Worm (Caenorhabditis elegans) whole organism, mixed stage, embryonic: ENCODE results near the gene C04E12.2.
"Not testable (repeated sequence)": the region's sequence is repeated elsewhere in the genome, so short reads cannot be mapped to it uniquely, and the experiment has no call there.

Experiments
- M03D4.4 ChIP-seq: sonication (generic microtip); optimal IDR thresholded peaks from 2 replicates; lab custom pipeline; 2017; ENCODE audit warnings: mild to moderate bottlenecking, missing genetic modification characterization, missing compliant biosample characterization
- bed-3 ChIP-seq: fragments of 200-800 bp; sonication (Bioruptor generic); optimal IDR thresholded peaks from 3 replicates; lab custom pipeline; 2018; ENCODE audit warnings: mild to moderate bottlenecking, missing genetic modification characterization, moderate library complexity, missing compliant biosample characterization
- blmp-1 ChIP-seq: fragments of 150-350 bp; optimal IDR thresholded peaks from 2 replicates; lab custom pipeline; 2014; ENCODE audit warnings: missing biosample characterization, missing genetic modification characterization
- ceh-39 ChIP-seq: fragments of 150-350 bp; optimal IDR thresholded peaks from 2 replicates; lab custom pipeline; 2014; ENCODE audit warnings: missing biosample characterization, missing genetic modification characterization
- ceh-43 ChIP-seq: fragments of 200-800 bp; sonication (Bioruptor generic); optimal IDR thresholded peaks from 2 replicates; lab custom pipeline; 2018; ENCODE audit warnings: mild to moderate bottlenecking, missing genetic modification characterization, moderate library complexity, missing compliant biosample characterization
- ceh-83 ChIP-seq: fragments of 200-800 bp; sonication (Bioruptor generic); optimal IDR thresholded peaks from 2 replicates; lab custom pipeline; 2018; ENCODE audit warnings: mild to moderate bottlenecking, missing genetic modification characterization, missing compliant biosample characterization
- ces-1 ChIP-seq: fragments of 150-350 bp; optimal IDR thresholded peaks from 2 replicates; lab custom pipeline; 2014; ENCODE audit warnings: missing biosample characterization, missing genetic modification reagents, missing genetic modification characterization
- cnd-1 ChIP-seq: fragments of 200-800 bp; sonication (Bioruptor generic); optimal IDR thresholded peaks from 2 replicates; lab custom pipeline; 2018; ENCODE audit warnings: mild to moderate bottlenecking, missing genetic modification characterization, missing compliant biosample characterization
- drap-1 ChIP-seq: fragments of 200-800 bp; sonication (Bioruptor generic); optimal IDR thresholded peaks from 3 replicates; lab custom pipeline; 2018; ENCODE audit warnings: mild to moderate bottlenecking, missing genetic modification characterization, missing compliant biosample characterization
- elt-3 ChIP-seq: fragments of 150-350 bp; optimal IDR thresholded peaks from 2 replicates; lab custom pipeline; 2014; ENCODE audit warnings: missing biosample characterization, missing genetic modification characterization
- flh-1 ChIP-seq: fragments of 200-800 bp; sonication (Bioruptor generic); optimal IDR thresholded peaks from 2 replicates; lab custom pipeline; 2018; ENCODE audit warnings: mild to moderate bottlenecking, missing genetic modification characterization, moderate library complexity, missing compliant biosample characterization
- ham-2 ChIP-seq: fragments of 200-800 bp; sonication (Bioruptor generic); optimal IDR thresholded peaks from 2 replicates; lab custom pipeline; 2018; ENCODE audit warnings: mild to moderate bottlenecking, missing genetic modification characterization, missing compliant biosample characterization
- hlh-1 ChIP-seq: fragments of 150-350 bp; optimal IDR thresholded peaks from 2 replicates; lab custom pipeline; 2014; ENCODE audit warnings: missing biosample characterization, missing genetic modification reagents, missing genetic modification characterization
- lin-13 ChIP-seq: fragments of 150-350 bp; optimal IDR thresholded peaks from 2 replicates; lab custom pipeline; 2014; ENCODE audit warnings: missing biosample characterization, missing genetic modification characterization
- lin-32 ChIP-seq: fragments of 200-800 bp; sonication (Bioruptor generic); optimal IDR thresholded peaks from 2 replicates; lab custom pipeline; 2018; ENCODE audit warnings: mild to moderate bottlenecking, missing genetic modification characterization, missing compliant biosample characterization
- lsy-2 ChIP-seq: fragments of 150-350 bp; optimal IDR thresholded peaks from 2 replicates; lab custom pipeline; 2014; ENCODE audit warnings: missing biosample characterization, missing genetic modification characterization
- mab-5 ChIP-seq: fragments of 150-350 bp; optimal IDR thresholded peaks from 2 replicates; lab custom pipeline; 2014; ENCODE audit warnings: missing biosample characterization, missing genetic modification characterization
- mep-1 ChIP-seq: fragments of 150-350 bp; optimal IDR thresholded peaks from 2 replicates; lab custom pipeline; 2017; ENCODE audit warnings: missing biosample characterization, missing genetic modification reagents, missing genetic modification characterization, inconsistent platforms
- mls-2 ChIP-seq: sonication (generic microtip); optimal IDR thresholded peaks from 2 replicates; lab custom pipeline; 2016; ENCODE audit warnings: mild to moderate bottlenecking, missing genetic modification characterization, moderate library complexity, missing compliant biosample characterization
- nhr-12 ChIP-seq: fragments of 150-350 bp; optimal IDR thresholded peaks from 2 replicates; lab custom pipeline; 2014; ENCODE audit warnings: missing biosample characterization, missing genetic modification characterization
- nhr-2 ChIP-seq: fragments of 150-350 bp; optimal IDR thresholded peaks from 2 replicates; lab custom pipeline; 2014; ENCODE audit warnings: missing biosample characterization, missing genetic modification characterization
- nhr-237 ChIP-seq: fragments of 150-350 bp; optimal IDR thresholded peaks from 2 replicates; lab custom pipeline; 2014; ENCODE audit warnings: missing biosample characterization, missing genetic modification characterization
- nhr-76 ChIP-seq: sonication (generic microtip); optimal IDR thresholded peaks from 2 replicates; lab custom pipeline; 2017; ENCODE audit warnings: missing biosample characterization, missing genetic modification characterization
- sem-2 ChIP-seq: fragments of 200-800 bp; sonication (Bioruptor generic); optimal IDR thresholded peaks from 2 replicates; lab custom pipeline; 2018; ENCODE audit warnings: mild to moderate bottlenecking, missing genetic modification characterization, missing compliant biosample characterization
- snpc-4 ChIP-seq: fragments of 150-350 bp; optimal IDR thresholded peaks from 2 replicates; lab custom pipeline; 2014; ENCODE audit warnings: missing biosample characterization, missing genetic modification characterization
- sptf-1 ChIP-seq: sonication (generic microtip); optimal IDR thresholded peaks from 2 replicates; lab custom pipeline; 2017; ENCODE audit warnings: mild to moderate bottlenecking, missing genetic modification characterization, moderate library complexity, missing compliant biosample characterization
- unc-120 ChIP-seq: sonication (generic microtip); optimal IDR thresholded peaks from 2 replicates; lab custom pipeline; 2017; ENCODE audit warnings: missing genetic modification characterization, missing compliant biosample characterization; ENCODE audit not compliant: poor library complexity, severe bottlenecking
- unc-39 ChIP-seq: fragments of 150-350 bp; optimal IDR thresholded peaks from 2 replicates; lab custom pipeline; 2014; ENCODE audit warnings: missing biosample characterization, missing genetic modification characterization
- unc-62 ChIP-seq: fragments of 150-350 bp; optimal IDR thresholded peaks from 2 replicates; lab custom pipeline; 2014; ENCODE audit warnings: missing biosample characterization, missing genetic modification reagents, missing genetic modification characterization
- zip-8 ChIP-seq: fragments of 150-350 bp; optimal IDR thresholded peaks from 2 replicates; lab custom pipeline; 2014; ENCODE audit warnings: missing biosample characterization, missing genetic modification characterization
- ztf-11 ChIP-seq: fragments of 150-350 bp; optimal IDR thresholded peaks from 2 replicates; lab custom pipeline; 2014; ENCODE audit warnings: missing biosample characterization, missing genetic modification characterization

Gene C04E12.2

ce11 chrV:3367773-3368172 is at the start of gene C04E12.2:
C04E12.2 (plus strand) TSS chrV:3368073.
- not testable (repeated sequence) for TF ChIP-seq unc-120; snpc-4 (tag; lab: Kevin White, UChicago); mls-2 (tag; lab: Kevin White, UChicago)

- TF ChIP-seq cnd-1 (tag; lab: Kevin White, UChicago) (no peak), hlh-1 (no peak), nhr-76 (tag; lab: Kevin White, UChicago) (no peak), zip-8 (tag; lab: Kevin White, UChicago) (no peak), elt-3 (tag; lab: Kevin White, UChicago) (no peak), ham-2 (GFP tag; lab: Kevin White, UChicago) (no peak), unc-62 (GFP tag; lab: Kevin White, UChicago) (no peak), drap-1 (no peak), lin-32 (no peak), blmp-1 (tag; lab: Kevin White, UChicago) (no peak), lin-13 (tag; lab: Kevin White, UChicago) (no peak), nhr-2 (tag; lab: Kevin White, UChicago) (no peak), snpc-4 (tag; lab: Kevin White, UChicago) (no peak), nhr-12 (tag; lab: Kevin White, UChicago) (no peak), ces-1 (no peak), ztf-11 (tag; lab: Kevin White, UChicago) (no peak), mab-5 (tag; lab: Kevin White, UChicago) (no peak)
Observed at ce11 chrV:3318975-3319374, 48.9 kb upstream of the C04E12.2 start, which contains the start of gene F35F10.13. F35F10.13 (minus strand) TSS chrV:3319075.

ce11 chrV:3320005-3320404 is 47.9 kb upstream of the C04E12.2 start, which contains the start of gene F35F10.14:
F35F10.14 (minus strand) TSS chrV:3320105.
- TF ChIP-seq mls-2 (tag; lab: Kevin White, UChicago) (no peak), lin-13 (tag; lab: Kevin White, UChicago) (no peak), hlh-1 (no peak), ceh-83 (no peak), flh-1 (no peak), ces-1 (no peak), sptf-1 (tag; lab: Kevin White, UChicago) (no peak), nhr-237 (no peak), unc-39 (tag; lab: Kevin White, UChicago) (no peak), nhr-12 (tag; lab: Kevin White, UChicago) (no peak)

- no peak for TF ChIP-seq lin-13 (tag; lab: Kevin White, UChicago)
- no peak for TF ChIP-seq unc-39 (tag; lab: Kevin White, UChicago)
- no peak for TF ChIP-seq ztf-11 (tag; lab: Kevin White, UChicago)
- TF ChIP-seq nhr-2 (tag; lab: Kevin White, UChicago): no peak
- no peak for TF ChIP-seq M03D4.4
- no peak for TF ChIP-seq mep-1
- no peak for TF ChIP-seq sem-2 (GFP tag; lab: Kevin White, UChicago)
- TF ChIP-seq blmp-1 (tag; lab: Kevin White, UChicago): no peak
- no peak for TF ChIP-seq ces-1
- no peak for TF ChIP-seq lin-32
- no peak for TF ChIP-seq snpc-4 (tag; lab: Kevin White, UChicago)
- TF ChIP-seq hlh-1: no peak
- no peak for TF ChIP-seq lsy-2 (tag; lab: Kevin White, UChicago)
- no peak for TF ChIP-seq nhr-237
- TF ChIP-seq, all 35 proteins: peak for 0
Observed at ce11 chrV:3320432-3320831, 47.4 kb upstream of the C04E12.2 start, which contains the start of gene C17B7.14. C17B7.14 (minus strand) TSS chrV:3320532.

ce11 chrV:3324178-3324577 is 43.7 kb upstream of the C04E12.2 start, which contains the start of gene C17B7.8:
C17B7.8 (minus strand) TSS chrV:3324278.
- TF ChIP-seq unc-62 (GFP tag; lab: Kevin White, UChicago) (no peak), mep-1 (no peak), mls-2 (tag; lab: Kevin White, UChicago) (no peak), lin-13 (tag; lab: Kevin White, UChicago) (no peak), M03D4.4 (no peak), ceh-83 (no peak), ceh-43 (no peak), drap-1 (no peak), bed-3 (GFP tag; lab: Kevin White, UChicago) (no peak), mab-5 (tag; lab: Kevin White, UChicago) (no peak), lin-32 (no peak), nhr-76 (tag; lab: Kevin White, UChicago) (no peak), lsy-2 (tag; lab: Kevin White, UChicago) (no peak), unc-39 (tag; lab: Kevin White, UChicago) (no peak), flh-1 (no peak), ceh-39 (tag; lab: Kevin White, UChicago) (no peak), snpc-4 (tag; lab: Kevin White, UChicago) (no peak)
